Worm (Caenorhabditis elegans) whole organism, early embryonic: ENCODE results near the gene cyd-1.
"Not testable (repeated sequence)": the region's sequence is repeated elsewhere in the genome, so short reads cannot be mapped to it uniquely, and the experiment has no call there.

Experiments
- F13C5.2 ChIP-seq: sonication (generic microtip); optimal IDR thresholded peaks from 2 replicates; lab custom pipeline; 2017; ENCODE audit warnings: mild to moderate bottlenecking, missing genetic modification characterization, inconsistent platforms, missing compliant biosample characterization
- aly-1 ChIP-seq: sonication (generic microtip); optimal IDR thresholded peaks from 2 replicates; lab custom pipeline; 2016; ENCODE audit warnings: missing genetic modification characterization, missing compliant biosample characterization
- ama-1 ChIP-seq: fragments of 150-350 bp; optimal IDR thresholded peaks from 2 replicates; lab custom pipeline; 2014
- ceh-36 ChIP-seq: sonication (generic microtip); optimal IDR thresholded peaks from 2 replicates; lab custom pipeline; 2016; ENCODE audit warnings: missing genetic modification characterization, inconsistent platforms, missing compliant biosample characterization
- ets-7 ChIP-seq: sonication (generic microtip); optimal IDR thresholded peaks from 2 replicates; lab custom pipeline; 2016; ENCODE audit warnings: missing genotype, missing genetic modification characterization, missing compliant biosample characterization
- flt-1 ChIP-seq: fragments of 200-800 bp; sonication (Bioruptor generic); IDR thresholded peaks from 2 replicates; pipeline ENCODE4 v1.3.6; 2022; ENCODE audit warnings: missing genetic modification characterization, missing compliant biosample characterization
- hmg-4 ChIP-seq: fragments of 200-800 bp; sonication (Bioruptor generic); optimal IDR thresholded peaks from 2 replicates; lab custom pipeline; 2018; ENCODE audit warnings: mild to moderate bottlenecking, missing genetic modification characterization, missing compliant biosample characterization
- pes-1 ChIP-seq: fragments of 200-800 bp; sonication (Bioruptor generic); IDR thresholded peaks from 2 replicates; pipeline ENCODE4 v1.3.6; 2022; ENCODE audit warnings: missing genetic modification reagents, missing genetic modification characterization, missing compliant biosample characterization
- scrt-1 ChIP-seq: fragments of 200-800 bp; sonication (Bioruptor generic); IDR thresholded peaks from 2 replicates; pipeline ENCODE4 v1.3.6; 2022; ENCODE audit warnings: missing genetic modification characterization, missing compliant biosample characterization
- tbx-37 ChIP-seq: fragments of 200-800 bp; sonication (Bioruptor generic); conservative IDR thresholded peaks from 2 replicates; pipeline ENCODE4 v1.3.6; 2022; ENCODE audit warnings: missing genetic modification reagents, missing genetic modification characterization, missing compliant biosample characterization

- TF ChIP-seq tbx-37 (GFP tag; lab: Robert Waterston, UW); F13C5.2 (tag; lab: Kevin White, UChicago); ceh-36 (tag; lab: Kevin White, UChicago); scrt-1 (GFP tag; lab: Robert Waterston, UW); pes-1 (GFP tag; lab: Robert Waterston, UW); ama-1 (lab: Kevin White, UChicago); hmg-4; ets-7; aly-1 (tag; lab: Kevin White, UChicago); flt-1 (GFP tag; lab: Robert Waterston, UW): not testable (repeated sequence)
Observed at ce11 chrII:13031649-13032191, 51.3 kb downstream of the cyd-1 start, which contains the start of gene F18A11.2.
